Worm (Caenorhabditis elegans) whole organism, L1 larva: ENCODE data around the gene ZK688.12.

ENCODE experiments used
- C16A3.4 ChIP-seq: fragments of 150-350 bp; optimal IDR thresholded peaks from 2 replicates; lab custom pipeline; 2014; ENCODE audit warnings: missing biosample characterization, missing genetic modification characterization
- C34B4.2 ChIP-seq: sonication (generic microtip); optimal IDR thresholded peaks from 2 replicates; lab custom pipeline; 2017; ENCODE audit warnings: mild to moderate bottlenecking, missing genetic modification characterization, missing compliant biosample characterization
- Y116A8C.19 ChIP-seq: sonication (generic microtip); optimal IDR thresholded peaks from 2 replicates; lab custom pipeline; 2016; ENCODE audit warnings: missing compliant biosample characterization, missing genetic modification characterization, borderline replicate concordance
- aly-2 ChIP-seq: fragments of 150-350 bp; optimal IDR thresholded peaks from 2 replicates; lab custom pipeline; 2014; ENCODE audit warnings: missing biosample characterization, missing genetic modification characterization
- ama-1 ChIP-seq: fragments of 150-350 bp; optimal IDR thresholded peaks from 2 replicates; lab custom pipeline; 2014
- ceh-63 ChIP-seq: fragments of 200-800 bp; sonication (Bioruptor generic); optimal IDR thresholded peaks from 2 replicates; lab custom pipeline; 2018; ENCODE audit warnings: mild to moderate bottlenecking, missing genetic modification characterization, missing compliant biosample characterization
- ceh-8 ChIP-seq: fragments of 200-800 bp; sonication (Bioruptor generic); optimal IDR thresholded peaks from 2 replicates; lab custom pipeline; 2018; ENCODE audit warnings: mild to moderate bottlenecking, missing genetic modification characterization, moderate library complexity, missing compliant biosample characterization
- ceh-82 ChIP-seq, 3 experiments: fragments of 150-350 bp in 1 of 3; sonication (generic microtip) in 2 of 3; optimal IDR thresholded peaks; 2 replicates each; lab custom pipeline; 2014 to 2017; ENCODE audit warnings: missing biosample characterization in 3 of 3, missing genetic modification characterization in 3 of 3
- ceh-88 ChIP-seq: fragments of 200-800 bp; sonication (Bioruptor generic); IDR thresholded peaks from 2 replicates; pipeline ENCODE4 v1.3.6; 2022; ENCODE audit warnings: missing genetic modification characterization, missing compliant biosample characterization
- ces-1 ChIP-seq: fragments of 150-350 bp; optimal IDR thresholded peaks from 2 replicates; lab custom pipeline; 2014; ENCODE audit warnings: missing biosample characterization, missing genetic modification reagents, missing genetic modification characterization
- dpl-1 ChIP-seq, 3 experiments: fragments of 150-350 bp in 2 of 3; sonication (generic microtip) in 1 of 3; optimal IDR thresholded peaks; 2 replicates each; lab custom pipeline; 2014 to 2017; ENCODE audit warnings: missing biosample characterization in 3 of 3, missing genetic modification characterization in 3 of 3, missing genetic modification reagents in 3 of 3
- dsc-1 ChIP-seq: sonication (generic microtip); optimal IDR thresholded peaks from 2 replicates; lab custom pipeline; 2016; ENCODE audit warnings: mild to moderate bottlenecking, missing genetic modification characterization, missing compliant biosample characterization
- egl-27 ChIP-seq, 2 experiments: fragments of 150-350 bp in 1 of 2; sonication (generic microtip); optimal IDR thresholded peaks; 3 replicates each; lab custom pipeline; 2017 to 2018; ENCODE audit warnings: missing biosample characterization in 2 of 2, missing genetic modification characterization in 2 of 2, missing genetic modification reagents in 2 of 2
- ets-5 ChIP-seq: fragments of 200-800 bp; sonication (Bioruptor generic); IDR thresholded peaks from 2 replicates; pipeline ENCODE4 v1.3.6; 2022; ENCODE audit warnings: missing genetic modification characterization, missing compliant biosample characterization
- fos-1 ChIP-seq: fragments of 150-350 bp; optimal IDR thresholded peaks from 2 replicates; lab custom pipeline; 2014; ENCODE audit warnings: missing biosample characterization, missing genetic modification characterization
- grh-1 ChIP-seq: fragments of 200-800 bp; sonication (Bioruptor generic); IDR thresholded peaks from 2 replicates; pipeline ENCODE4 v1.3.6; 2022; ENCODE audit warnings: missing genetic modification reagents, missing genetic modification characterization, missing compliant biosample characterization
- hlh-17 ChIP-seq: fragments of 200-800 bp; sonication (Bioruptor generic); optimal IDR thresholded peaks from 2 replicates; lab custom pipeline; 2018; ENCODE audit warnings: missing genetic modification characterization, mild to moderate bottlenecking, missing compliant biosample characterization, moderate library complexity, borderline replicate concordance
- hpl-2 ChIP-seq: fragments of 150-350 bp; optimal IDR thresholded peaks from 2 replicates; lab custom pipeline; 2014; ENCODE audit warnings: missing biosample characterization, missing genetic modification reagents, missing genetic modification characterization
- jun-1 ChIP-seq: fragments of 150-350 bp; optimal IDR thresholded peaks from 2 replicates; lab custom pipeline; 2014; ENCODE audit warnings: missing biosample characterization, missing genetic modification reagents, missing genetic modification characterization
- lin-13 ChIP-seq: fragments of 150-350 bp; optimal IDR thresholded peaks from 2 replicates; lab custom pipeline; 2014; ENCODE audit warnings: missing biosample characterization, missing genetic modification reagents, missing genetic modification characterization
- lin-14 ChIP-seq: fragments of 200-800 bp; sonication (Bioruptor generic); optimal IDR thresholded peaks from 2 replicates; lab custom pipeline; 2018; ENCODE audit warnings: mild to moderate bottlenecking, missing genetic modification characterization, moderate library complexity, missing compliant biosample characterization
- lin-35 ChIP-seq, 2 experiments: fragments of 150-350 bp; optimal IDR thresholded peaks; 2 replicates each; lab custom pipeline; 2014; ENCODE audit warnings: missing biosample characterization in 2 of 2, missing genetic modification characterization in 2 of 2, missing genetic modification reagents in 2 of 2
- lin-39 ChIP-seq: fragments of 150-350 bp; optimal IDR thresholded peaks from 2 replicates; lab custom pipeline; 2014; ENCODE audit warnings: missing biosample characterization, missing genetic modification reagents, missing genetic modification characterization
- mef-2 ChIP-seq: fragments of 150-350 bp; optimal IDR thresholded peaks from 2 replicates; lab custom pipeline; 2014; ENCODE audit warnings: missing biosample characterization, missing genetic modification characterization
- nhr-12 ChIP-seq: sonication (generic microtip); optimal IDR thresholded peaks from 2 replicates; lab custom pipeline; 2017; ENCODE audit warnings: missing biosample characterization, missing genetic modification characterization
- nhr-19 ChIP-seq: fragments of 200-800 bp; sonication (Bioruptor generic); conservative IDR thresholded peaks from 2 replicates; pipeline ENCODE4 v1.3.6; 2022; ENCODE audit warnings: missing genetic modification characterization, missing compliant biosample characterization
- nhr-20 ChIP-seq: sonication (generic microtip); optimal IDR thresholded peaks from 2 replicates; lab custom pipeline; 2016; ENCODE audit warnings: mild to moderate bottlenecking, missing genetic modification characterization, missing compliant biosample characterization
- nhr-237 ChIP-seq: fragments of 150-350 bp; optimal IDR thresholded peaks from 2 replicates; lab custom pipeline; 2014; ENCODE audit warnings: missing biosample characterization, missing genetic modification characterization
- nhr-71 ChIP-seq: sonication (generic microtip); optimal IDR thresholded peaks from 2 replicates; lab custom pipeline; 2016; ENCODE audit warnings: mild to moderate bottlenecking, missing genetic modification characterization, moderate library complexity, missing compliant biosample characterization
- nhr-76 ChIP-seq: sonication (generic microtip); optimal IDR thresholded peaks from 2 replicates; lab custom pipeline; 2017; ENCODE audit warnings: missing biosample characterization, missing genetic modification characterization
- pag-3 ChIP-seq: sonication (generic microtip); optimal IDR thresholded peaks from 2 replicates; lab custom pipeline; 2017; ENCODE audit warnings: missing genetic modification characterization, mild to moderate bottlenecking, missing compliant biosample characterization, antibody characterized with exemption, borderline replicate concordance; ENCODE audit not compliant: insufficient read depth
- pax-3 ChIP-seq: fragments of 200-800 bp; sonication (Bioruptor generic); optimal IDR thresholded peaks from 2 replicates; lab custom pipeline; 2018; ENCODE audit warnings: mild to moderate bottlenecking, missing genetic modification characterization, moderate library complexity, missing compliant biosample characterization
- pqm-1 ChIP-seq: sonication (generic microtip); optimal IDR thresholded peaks from 3 replicates; lab custom pipeline; 2017; ENCODE audit warnings: missing biosample characterization, missing genetic modification characterization
- rnt-1 ChIP-seq: sonication (generic microtip); optimal IDR thresholded peaks from 2 replicates; lab custom pipeline; 2016; ENCODE audit warnings: mild to moderate bottlenecking, missing genetic modification characterization, moderate library complexity, missing compliant biosample characterization
- skn-1 ChIP-seq: fragments of 150-350 bp; optimal IDR thresholded peaks from 2 replicates; lab custom pipeline; 2014; ENCODE audit warnings: missing biosample characterization, missing genetic modification characterization
- snu-23 ChIP-seq: sonication (generic microtip); optimal IDR thresholded peaks from 2 replicates; lab custom pipeline; 2016; ENCODE audit warnings: missing genetic modification characterization, missing compliant biosample characterization
- sox-4 ChIP-seq: sonication (generic microtip); optimal IDR thresholded peaks from 2 replicates; lab custom pipeline; 2016; ENCODE audit warnings: missing genetic modification characterization, missing compliant biosample characterization
- sptf-1 ChIP-seq: fragments of 150-350 bp; optimal IDR thresholded peaks from 2 replicates; lab custom pipeline; 2014; ENCODE audit warnings: missing biosample characterization, missing genetic modification characterization
- swsn-7 ChIP-seq: sonication (generic microtip); optimal IDR thresholded peaks from 2 replicates; lab custom pipeline; 2016; ENCODE audit warnings: missing genetic modification characterization, missing compliant biosample characterization
- unc-130 ChIP-seq: fragments of 150-350 bp; optimal IDR thresholded peaks from 2 replicates; lab custom pipeline; 2017; ENCODE audit warnings: missing biosample characterization, missing genetic modification characterization, inconsistent platforms
- unc-30 ChIP-seq: sonication (generic microtip); optimal IDR thresholded peaks from 2 replicates; lab custom pipeline; 2017; ENCODE audit warnings: missing biosample characterization, missing genetic modification characterization
- unc-62 ChIP-seq: fragments of 150-350 bp; optimal IDR thresholded peaks from 2 replicates; lab custom pipeline; 2014; ENCODE audit warnings: missing biosample characterization, missing genetic modification reagents, missing genetic modification characterization
- unc-86 ChIP-seq: sonication (generic microtip); optimal IDR thresholded peaks from 2 replicates; lab custom pipeline; 2016; ENCODE audit warnings: missing genetic modification characterization, missing compliant biosample characterization
- vab-15 ChIP-seq: sonication (generic microtip); optimal IDR thresholded peaks from 2 replicates; lab custom pipeline; 2017; ENCODE audit warnings: missing genotype, mild to moderate bottlenecking, missing genetic modification characterization, missing compliant biosample characterization
- ztf-4 ChIP-seq: fragments of 150-350 bp; optimal IDR thresholded peaks from 2 replicates; lab custom pipeline; 2014; ENCODE audit warnings: missing biosample characterization, missing genetic modification characterization

Gene ZK688.12

ce11 chrIII:7897733-7898132 is 15.7 kb downstream of the ZK688.12 start (continued):
- TF ChIP-seq unc-130 (tag; lab: Kevin White, UChicago) (no peak), unc-30 (tag; lab: Kevin White, UChicago) (no peak), pqm-1 (tag; lab: Kevin White, UChicago) (no peak), unc-86 (tag; lab: Kevin White, UChicago) (no peak), ceh-88 (no peak), fos-1 (no peak), nhr-76 (tag; lab: Kevin White, UChicago) (no peak), hlh-17 (no peak), egl-27 (tag; optimal IDR thresholded peaks at IDR 0.05; lab: Kevin White, UChicago) (no peak), nhr-237 (tag; lab: Kevin White, UChicago) (peak; percentile 1), ceh-82 (tag; optimal IDR thresholded peaks at IDR 0.05; lab: Kevin White, UChicago) (no peak), dpl-1 (GFP tag; optimal IDR thresholded peaks at IDR 0.05; lab: Kevin White, UChicago) (peak in 1 of 3 experiments; percentile 9), lin-39 (tag; lab: Kevin White, UChicago) (no peak), mef-2 (no peak), Y116A8C.19 (tag; lab: Kevin White, UChicago) (no peak), lin-14 (GFP tag; lab: Kevin White, UChicago) (peak; percentile 57), grh-1 (GFP tag; lab: Robert Waterston, UW) (peak; percentile 83), snu-23 (GFP tag; lab: Kevin White, UChicago) (peak; percentile 58), C34B4.2 (tag; lab: Kevin White, UChicago) (no peak), aly-2 (tag; lab: Kevin White, UChicago) (no peak), jun-1 (tag; lab: Kevin White, UChicago) (no peak), hpl-2 (GFP tag; lab: Kevin White, UChicago) (no peak), pax-3 (tag; lab: Kevin White, UChicago) (no peak), lin-35 (GFP tag; optimal IDR thresholded peaks at IDR 0.05; lab: Kevin White, UChicago) (peak in 1 of 2 experiments; percentile 49), ztf-4 (tag; lab: Kevin White, UChicago) (no peak), skn-1 (tag; lab: Kevin White, UChicago) (no peak), vab-15 (tag; lab: Kevin White, UChicago) (no peak), nhr-71 (peak; percentile 75), unc-62 (no peak), nhr-12 (tag; lab: Kevin White, UChicago) (no peak), nhr-19 (peak; percentile 80), C16A3.4 (tag; lab: Kevin White, UChicago) (peak; percentile 22), ces-1 (GFP tag; lab: Kevin White, UChicago) (no peak), lin-13 (GFP tag; lab: Kevin White, UChicago) (no peak), ceh-8 (GFP tag; lab: Kevin White, UChicago) (no peak), pag-3 (tag; lab: Kevin White, UChicago) (no peak), ets-5 (no peak), rnt-1 (tag; lab: Kevin White, UChicago) (no peak), sox-4 (tag; lab: Kevin White, UChicago) (no peak), sptf-1 (no peak), ama-1 (lab: Kevin White, UChicago) (no peak)
- TF ChIP-seq, all 84 proteins: peak for 18

- TF ChIP-seq nhr-20 (tag; lab: Kevin White, UChicago) = no peak
- TF ChIP-seq mef-2 = no peak
- TF ChIP-seq swsn-7 (tag; lab: Kevin White, UChicago) = no peak
- no peak for TF ChIP-seq dsc-1
- no peak for TF ChIP-seq ceh-63 (GFP tag; lab: Kevin White, UChicago)
Measured at ce11 chrIII:7896925-7897324, 16.5 kb downstream of the ZK688.12 start, which contains the start of gene ZK688.10. TSS of gene ZK688.10 (minus strand) at chrIII:7897025.
